Worm (Caenorhabditis elegans): ENCODE data around the gene T04C12.9.

The T04C12.9 gene

ce11 chrV:11082475-11082874 lies 19.5 kb upstream of the T04C12.9 start:
- TF ChIP-seq lsy-2 (tag; optimal IDR thresholded peaks at IDR 0.05) = peak; percentile 14 to 48
- peak; percentile 73 for TF ChIP-seq sma-3 (GFP tag; optimal IDR thresholded peaks at IDR 0.05)
- TF ChIP-seq skn-1 (tag; optimal IDR thresholded peaks at IDR 0.05) = no peak
- TF ChIP-seq nhr-10 (tag; optimal IDR thresholded peaks at IDR 0.05) = no peak
- no peak for TF ChIP-seq nhr-11 (tag; optimal IDR thresholded peaks at IDR 0.05)
- peak; percentile 79 for TF ChIP-seq ztf-4 (tag; optimal IDR thresholded peaks at IDR 0.05)
- TF ChIP-seq nhr-6 (tag; optimal IDR thresholded peaks at IDR 0.05) = peak; percentile 68
- peak; percentile 14 for TF ChIP-seq crh-2 (tag; optimal IDR thresholded peaks at IDR 0.05)
- no peak for TF ChIP-seq unc-39 (tag; optimal IDR thresholded peaks at IDR 0.05)
- TF ChIP-seq elt-3 (tag; optimal IDR thresholded peaks at IDR 0.05) = no peak
- no peak for TF ChIP-seq ztf-1 (GFP tag; conservative IDR thresholded peaks at IDR 0.05)
- TF ChIP-seq C34F6.9 (tag; optimal IDR thresholded peaks at IDR 0.05) = peak; percentile 14
- TF ChIP-seq sma-9 (GFP tag; optimal IDR thresholded peaks at IDR 0.05) = peak; percentile 81
- no peak for TF ChIP-seq sma-9 (tag; optimal IDR thresholded peaks at IDR 0.05)
- peak; percentile 21 for TF ChIP-seq lin-13 (GFP tag; optimal IDR thresholded peaks at IDR 0.05)
- TF ChIP-seq egl-27 (tag; optimal IDR thresholded peaks at IDR 0.05) = no peak
- peak; percentile 78 for TF ChIP-seq nhr-129 (tag; optimal IDR thresholded peaks at IDR 0.05)
- no peak for TF ChIP-seq elt-1 (tag; optimal IDR thresholded peaks at IDR 0.05)
- peak; percentile 38 for TF ChIP-seq ama-1 (optimal IDR thresholded peaks at IDR 0.05)
- peak; percentile 33 for TF ChIP-seq sem-4 (tag; optimal IDR thresholded peaks at IDR 0.05)
- peak; percentile 86 for TF ChIP-seq F13H6.1 (tag; optimal IDR thresholded peaks at IDR 0.05)

DNA sequence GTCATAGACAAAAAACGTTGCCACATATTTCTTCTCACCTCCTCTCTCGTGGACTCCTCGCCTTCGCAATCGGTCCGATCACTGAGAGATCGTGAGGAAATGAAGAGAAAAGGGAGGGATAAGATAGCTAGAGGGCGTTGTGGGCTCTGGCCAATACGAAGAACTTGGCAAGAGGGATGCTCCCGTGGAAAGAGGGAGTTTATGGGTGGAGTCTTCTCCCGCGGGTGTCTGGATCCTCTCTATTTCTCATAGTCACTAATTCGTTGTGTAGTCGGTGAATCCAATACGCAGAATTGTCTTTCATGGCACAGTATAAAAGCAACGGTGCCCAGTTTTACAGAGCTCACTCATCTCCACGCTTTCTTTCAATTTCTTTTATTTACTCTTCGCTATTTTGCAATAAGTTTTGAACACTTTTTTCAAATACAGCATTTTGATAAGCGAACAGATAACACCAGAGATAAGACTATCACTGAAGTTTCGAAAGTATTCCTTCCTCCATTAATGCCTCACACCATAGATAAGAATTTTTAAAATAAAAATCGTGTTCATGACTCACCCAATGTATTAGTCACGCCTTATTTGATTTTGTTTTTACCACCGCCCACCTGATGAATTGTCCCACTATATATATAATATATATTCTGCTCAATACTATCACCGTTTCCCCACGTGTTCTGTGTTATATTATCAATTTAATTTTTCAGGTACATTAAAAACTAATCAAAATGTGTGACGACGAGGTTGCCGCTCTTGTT lies 17.5 kb upstream of the T04C12.9 start, which contains the start of gene act-1:
Gene act-1 (plus strand): TSS at position 708 of the 758 bp plus-strand sequence.
- TF ChIP-seq F13H6.1 (tag; optimal IDR thresholded peaks at IDR 0.05) (peak; percentile 75), lin-13 (GFP tag; optimal IDR thresholded peaks at IDR 0.05) (no peak), unc-55 (GFP tag; optimal IDR thresholded peaks at IDR 0.05) (no peak), sma-9 (GFP tag; optimal IDR thresholded peaks at IDR 0.05) (peak; percentile 60), sma-9 (tag; optimal IDR thresholded peaks at IDR 0.05) (no peak), aly-2 (tag; optimal IDR thresholded peaks at IDR 0.05) (no peak), lsy-2 (tag; optimal IDR thresholded peaks at IDR 0.05) (peak in 1 of 2 experiments; percentile 29), fos-1 (tag; optimal IDR thresholded peaks at IDR 0.05) (peak; percentile 96), nhr-129 (tag; optimal IDR thresholded peaks at IDR 0.05) (peak; percentile 60), sem-4 (tag; optimal IDR thresholded peaks at IDR 0.05) (peak; percentile 9)

DNA sequence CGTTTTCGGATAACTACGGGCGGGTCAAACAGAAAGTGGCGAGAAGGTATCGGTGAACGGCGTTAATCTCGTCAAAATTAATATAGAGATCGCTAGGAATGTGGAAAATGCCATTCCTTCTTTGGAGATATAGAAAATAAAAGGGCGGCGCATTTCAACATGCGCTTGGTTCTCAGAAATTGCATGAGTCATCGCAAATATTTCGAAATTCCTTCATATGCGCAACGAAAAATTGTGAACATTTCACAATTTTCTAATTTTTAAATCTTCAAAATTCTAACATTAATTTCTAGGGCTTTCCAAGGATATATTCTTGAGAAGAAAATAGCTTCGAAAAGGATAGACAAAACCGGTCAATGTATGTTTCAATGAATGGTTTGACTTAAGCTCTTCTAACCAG lies 15.9 kb upstream of the T04C12.9 start:
- TF ChIP-seq ztf-1 (GFP tag; conservative IDR thresholded peaks at IDR 0.05) (no peak), unc-55 (GFP tag; optimal IDR thresholded peaks at IDR 0.05) (peak; percentile 18)

ce11 chrV:11078104-11078724 lies 15.2 kb upstream of the T04C12.9 start, which contains the start of gene act-2:
Gene act-2 (minus strand): TSS chrV:11078154.
- TF ChIP-seq zag-1 (tag; optimal IDR thresholded peaks at IDR 0.05) (peak; percentile 15), ztf-1 (GFP tag; conservative IDR thresholded peaks at IDR 0.05) (no peak), gmeb-1 (tag; optimal IDR thresholded peaks at IDR 0.05) (peak; percentile 69), snpc-4 (tag; optimal IDR thresholded peaks at IDR 0.05) (peak; percentile 55), ZK546.5 (tag; optimal IDR thresholded peaks at IDR 0.05) (no peak), lsy-2 (tag; optimal IDR thresholded peaks at IDR 0.05) (peak in 1 of 2 experiments; percentile 75), dmd-4 (tag; optimal IDR thresholded peaks at IDR 0.05) (no peak), nhr-12 (tag; optimal IDR thresholded peaks at IDR 0.05) (no peak), nhr-21 (tag; optimal IDR thresholded peaks at IDR 0.05) (peak; percentile 20), C34F6.9 (tag; optimal IDR thresholded peaks at IDR 0.05) (peak; percentile 88), sma-3 (GFP tag; optimal IDR thresholded peaks at IDR 0.05) (peak; percentile 87), nhr-23 (tag; optimal IDR thresholded peaks at IDR 0.05) (no peak), nhr-11 (tag; optimal IDR thresholded peaks at IDR 0.05) (no peak), egl-27 (tag; optimal IDR thresholded peaks at IDR 0.05) (no peak), R02D3.7 (tag; optimal IDR thresholded peaks at IDR 0.05) (no peak), nhr-129 (tag; optimal IDR thresholded peaks at IDR 0.05) (peak; percentile 76), ztf-4 (tag; optimal IDR thresholded peaks at IDR 0.05) (peak; percentile 50), nhr-10 (tag; optimal IDR thresholded peaks at IDR 0.05) (no peak), mbf-1 (tag; optimal IDR thresholded peaks at IDR 0.05) (no peak), nhr-6 (tag; optimal IDR thresholded peaks at IDR 0.05) (no peak), nhr-237 (tag; optimal IDR thresholded peaks at IDR 0.05) (no peak), skn-1 (tag; optimal IDR thresholded peaks at IDR 0.05) (no peak), ztf-11 (tag; optimal IDR thresholded peaks at IDR 0.05) (no peak), F13H6.1 (tag; optimal IDR thresholded peaks at IDR 0.05) (peak; percentile 44), crh-2 (tag; optimal IDR thresholded peaks at IDR 0.05) (peak; percentile 86), elt-3 (tag; optimal IDR thresholded peaks at IDR 0.05) (no peak), ceh-16 (tag; optimal IDR thresholded peaks at IDR 0.05) (peak; percentile 64), sem-4 (tag; optimal IDR thresholded peaks at IDR 0.05) (peak; percentile 80), lin-13 (GFP tag; optimal IDR thresholded peaks at IDR 0.05) (peak; percentile 74), peb-1 (tag; optimal IDR thresholded peaks at IDR 0.05) (no peak), Y55F3AM.14 (GFP tag; optimal IDR thresholded peaks at IDR 0.05) (no peak), elt-1 (tag; optimal IDR thresholded peaks at IDR 0.05) (no peak), nhr-25 (tag; optimal IDR thresholded peaks at IDR 0.05) (peak; percentile 84), unc-39 (tag; optimal IDR thresholded peaks at IDR 0.05) (no peak), lin-11 (tag; optimal IDR thresholded peaks at IDR 0.05) (peak; percentile 76), mdl-1 (tag; optimal IDR thresholded peaks at IDR 0.05) (no peak), mab-5 (tag; optimal IDR thresholded peaks at IDR 0.05) (peak; percentile 21)
